Fruit fly (Drosophila melanogaster) whole organism, embryonic: ENCODE measurements around the gene Snx27.

Experiments
- Asciz ChIP-seq: fragments of 200-800 bp; sonication (Bioruptor generic); optimal IDR thresholded peaks from 2 replicates; lab custom pipeline; 2017; ENCODE audit warnings: missing biosample characterization, mild to moderate bottlenecking, missing genetic modification characterization, missing genetic modification reagents
- BEAF-32 ChIP-seq: fragments of 200-800 bp; sonication (Bioruptor generic); optimal IDR thresholded peaks from 3 replicates; lab custom pipeline; 2017; ENCODE audit warnings: missing biosample characterization, missing genetic modification characterization, mild to moderate bottlenecking, moderate library complexity, missing genetic modification reagents
- CG10565 ChIP-seq: fragments of 200-800 bp; sonication (Bioruptor generic); optimal IDR thresholded peaks from 3 replicates; lab custom pipeline; 2016; ENCODE audit warnings: missing biosample characterization, mild to moderate bottlenecking, missing genetic modification characterization
- CG11504 ChIP-seq: fragments of 200-800 bp; sonication (Bioruptor generic); optimal IDR thresholded peaks from 3 replicates; lab custom pipeline; 2019; ENCODE audit warnings: missing biosample characterization, mild to moderate bottlenecking, missing genetic modification characterization, moderate library complexity
- CG11560 ChIP-seq: fragments of 200-800 bp; sonication (Bioruptor generic); IDR thresholded peaks from 3 replicates; pipeline ENCODE4 v1.3.6; 2022; ENCODE audit warnings: missing biosample characterization, missing genetic modification characterization
- CG11696 ChIP-seq: fragments of 200-800 bp; sonication (Bioruptor generic); IDR thresholded peaks from 2 replicates; pipeline ENCODE4 v1.3.6; 2022; ENCODE audit warnings: missing biosample characterization, missing genetic modification characterization
- CG12219 ChIP-seq: fragments of 200-800 bp; sonication (Bioruptor generic); optimal IDR thresholded peaks from 3 replicates; lab custom pipeline; 2018; ENCODE audit warnings: missing biosample characterization, mild to moderate bottlenecking, missing genetic modification characterization
- CG14667 ChIP-seq: fragments of 200-800 bp; sonication (Bioruptor generic); IDR thresholded peaks from 2 replicates; pipeline ENCODE4 v1.3.6; 2022; ENCODE audit warnings: missing biosample characterization, missing genetic modification characterization
- CG15073 ChIP-seq: fragments of 200-800 bp; sonication (Bioruptor generic); optimal IDR thresholded peaks from 2 replicates; lab custom pipeline; 2016; ENCODE audit warnings: missing biosample characterization, missing genetic modification characterization
- CG1647 ChIP-seq: fragments of 200-800 bp; sonication (Bioruptor generic); optimal IDR thresholded peaks from 3 replicates; lab custom pipeline; 2016; ENCODE audit warnings: missing biosample characterization, missing genetic modification characterization
- CG17385 ChIP-seq: fragments of 200-800 bp; sonication (Bioruptor generic); optimal IDR thresholded peaks from 3 replicates; lab custom pipeline; 2018; ENCODE audit warnings: missing biosample characterization, mild to moderate bottlenecking, missing genetic modification characterization
- CG17802 ChIP-seq: fragments of 200-800 bp; sonication (Bioruptor generic); optimal IDR thresholded peaks from 2 replicates; lab custom pipeline; 2018; ENCODE audit warnings: missing biosample characterization, mild to moderate bottlenecking, missing genetic modification characterization, moderate library complexity
- CG1832 ChIP-seq: fragments of 200-800 bp; sonication (Bioruptor generic); optimal IDR thresholded peaks from 2 replicates; lab custom pipeline; 2017; ENCODE audit warnings: missing biosample characterization, mild to moderate bottlenecking, missing genetic modification characterization, inconsistent platforms
- CG18619 ChIP-seq: fragments of 200-800 bp; sonication (Bioruptor generic); optimal IDR thresholded peaks from 3 replicates; lab custom pipeline; 2017; ENCODE audit warnings: missing biosample characterization, mild to moderate bottlenecking, missing genetic modification characterization
- CG2202 ChIP-seq: fragments of 200-800 bp; sonication (Bioruptor generic); optimal IDR thresholded peaks from 2 replicates; lab custom pipeline; 2018; ENCODE audit warnings: missing biosample characterization, mild to moderate bottlenecking, missing genetic modification characterization
- CG30020 ChIP-seq: fragments of 200-800 bp; optimal IDR thresholded peaks from 2 replicates; lab custom pipeline; 2019; ENCODE audit warnings: missing biosample characterization, mild to moderate bottlenecking, missing genetic modification characterization, moderate library complexity
- CG32767 ChIP-seq: fragments of 200-800 bp; sonication (Bioruptor generic); IDR thresholded peaks from 2 replicates; pipeline ENCODE4 v1.3.6; 2022; ENCODE audit warnings: missing biosample characterization, missing genetic modification characterization
- CG3281 ChIP-seq: fragments of 200-800 bp; sonication (Bioruptor generic); optimal IDR thresholded peaks from 3 replicates; lab custom pipeline; 2017; ENCODE audit warnings: missing biosample characterization, mild to moderate bottlenecking, missing genetic modification characterization
- CG3838 ChIP-seq: fragments of 200-800 bp; sonication (Bioruptor generic); optimal IDR thresholded peaks from 3 replicates; lab custom pipeline; 2016; ENCODE audit warnings: missing biosample characterization, missing genetic modification characterization
- CG4820 ChIP-seq: fragments of 200-800 bp; sonication (Bioruptor generic); optimal IDR thresholded peaks from 3 replicates; lab custom pipeline; 2016; ENCODE audit warnings: missing biosample characterization, missing genetic modification characterization
- D19B ChIP-seq: fragments of 200-800 bp; sonication (Bioruptor generic); optimal IDR thresholded peaks from 2 replicates; lab custom pipeline; 2017; ENCODE audit warnings: missing biosample characterization, mild to moderate bottlenecking, missing genetic modification characterization
- Dip3 ChIP-seq: fragments of 200-800 bp; sonication (Bioruptor generic); optimal IDR thresholded peaks from 3 replicates; lab custom pipeline; 2016; ENCODE audit warnings: missing biosample characterization, missing genetic modification characterization
- Dp ChIP-seq: fragments of 200-800 bp; sonication (Bioruptor generic); optimal IDR thresholded peaks from 2 replicates; lab custom pipeline; 2018; ENCODE audit warnings: missing biosample characterization, mild to moderate bottlenecking, missing genetic modification characterization, moderate library complexity
- Hey ChIP-seq: fragments of 200-800 bp; sonication (Bioruptor generic); optimal IDR thresholded peaks from 3 replicates; lab custom pipeline; 2018; ENCODE audit warnings: missing biosample characterization, mild to moderate bottlenecking, missing genetic modification characterization
- Hr3 ChIP-seq: fragments of 200-800 bp; sonication (Bioruptor generic); optimal IDR thresholded peaks from 3 replicates; lab custom pipeline; 2016; ENCODE audit warnings: missing biosample characterization, missing genetic modification characterization
- Hr78 ChIP-seq, 2 experiments: fragments of 200-800 bp in 1 of 2; fragments of >200 bp in 1 of 2; sonication (Bioruptor generic) in 1 of 2; optimal IDR thresholded peaks; 2 replicates each; lab custom pipeline; 2017 to 2019; ENCODE audit warnings: missing biosample characterization in 2 of 2, missing genetic modification characterization in 2 of 2, mild to moderate bottlenecking in 1 of 2, moderate library complexity in 1 of 2
- MESR4 ChIP-seq: fragments of 200-800 bp; sonication (Bioruptor generic); optimal IDR thresholded peaks from 2 replicates; lab custom pipeline; 2018; ENCODE audit warnings: missing biosample characterization, mild to moderate bottlenecking, missing genetic modification characterization, moderate library complexity
- Med ChIP-seq: fragments of 200-800 bp; sonication (Bioruptor generic); peaks from one replicate; lab custom pipeline; 2016; ENCODE audit warnings: missing biosample characterization, missing genetic modification characterization, mild to moderate bottlenecking, inconsistent platforms, moderate library complexity
- NK7.1 ChIP-seq: fragments of 200-800 bp; sonication (Bioruptor generic); optimal IDR thresholded peaks from 3 replicates; lab custom pipeline; 2016; ENCODE audit warnings: missing biosample characterization, missing genetic modification characterization
- Poxn ChIP-seq: fragments of 200-800 bp; sonication (Bioruptor generic); IDR thresholded peaks from 2 replicates; pipeline ENCODE4 v1.3.6; 2022; ENCODE audit warnings: missing biosample characterization, missing genetic modification characterization
- bowl ChIP-seq: fragments of 200-800 bp; sonication (Bioruptor generic); IDR thresholded peaks from 2 replicates; pipeline ENCODE4 v1.3.6; 2022; ENCODE audit warnings: missing biosample characterization, missing genetic modification characterization
- crc ChIP-seq: fragments of 200-800 bp; sonication (Bioruptor generic); optimal IDR thresholded peaks from 2 replicates; lab custom pipeline; 2016; ENCODE audit warnings: missing biosample characterization, missing genetic modification characterization
- croc ChIP-seq: fragments of 200-800 bp; sonication (Bioruptor generic); conservative IDR thresholded peaks from 3 replicates; pipeline ENCODE4 v1.3.6; 2022; ENCODE audit warnings: missing biosample characterization, missing genetic modification characterization
- disco-r ChIP-seq: fragments of 200-800 bp; sonication (Bioruptor generic); optimal IDR thresholded peaks from 2 replicates; lab custom pipeline; 2016; ENCODE audit warnings: missing biosample characterization, missing genetic modification characterization
- ems ChIP-seq: fragments of 200-800 bp; sonication (Bioruptor generic); optimal IDR thresholded peaks from 3 replicates; lab custom pipeline; 2016; ENCODE audit warnings: missing biosample characterization, missing genetic modification characterization
- fd96Cb ChIP-seq: fragments of 200-800 bp; sonication (Bioruptor generic); optimal IDR thresholded peaks from 2 replicates; lab custom pipeline; 2018; ENCODE audit warnings: missing biosample characterization, mild to moderate bottlenecking, missing genetic modification characterization, moderate library complexity
- fu2 ChIP-seq: fragments of 200-800 bp; sonication (Bioruptor generic); optimal IDR thresholded peaks from 2 replicates; lab custom pipeline; 2016; ENCODE audit warnings: missing biosample characterization, missing genetic modification characterization
- gcm ChIP-seq: fragments of 200-800 bp; sonication (Bioruptor generic); optimal IDR thresholded peaks from 2 replicates; lab custom pipeline; 2019; ENCODE audit warnings: missing biosample characterization, mild to moderate bottlenecking, missing genetic modification characterization, moderate library complexity
- hb ChIP-seq: fragments of 200-800 bp; sonication (Bioruptor generic); IDR thresholded peaks from 3 replicates; pipeline ENCODE4 v1.3.6; 2022; ENCODE audit warnings: missing biosample characterization, missing genetic modification characterization; ENCODE audit not compliant: partially characterized antibody
- hth ChIP-seq: fragments of >200 bp; optimal IDR thresholded peaks from 2 replicates; lab custom pipeline; 2017; ENCODE audit warnings: inconsistent platforms
- nau ChIP-seq: fragments of 200-800 bp; sonication (Bioruptor generic); optimal IDR thresholded peaks from 3 replicates; lab custom pipeline; 2017; ENCODE audit warnings: missing biosample characterization, mild to moderate bottlenecking, missing genetic modification characterization, missing genetic modification reagents
- nmo ChIP-seq: fragments of 200-800 bp; sonication (Bioruptor generic); optimal IDR thresholded peaks from 2 replicates; lab custom pipeline; 2018; ENCODE audit warnings: missing biosample characterization, mild to moderate bottlenecking, missing genetic modification characterization, moderate library complexity
- ro ChIP-seq: fragments of 200-800 bp; sonication (Bioruptor generic); IDR thresholded peaks from 2 replicates; pipeline ENCODE4 v1.3.6; 2022; ENCODE audit warnings: missing biosample characterization, missing genetic modification characterization
- trh ChIP-seq: fragments of 200-800 bp; sonication (Bioruptor generic); optimal IDR thresholded peaks from 2 replicates; lab custom pipeline; 2016; ENCODE audit warnings: missing biosample characterization, missing genetic modification characterization
- tx ChIP-seq: fragments of 200-800 bp; sonication (Bioruptor generic); optimal IDR thresholded peaks from 2 replicates; lab custom pipeline; 2016; ENCODE audit warnings: missing biosample characterization, missing genetic modification characterization
- vfl ChIP-seq: fragments of 200-800 bp; sonication (Bioruptor generic); optimal IDR thresholded peaks from 2 replicates; lab custom pipeline; 2016; ENCODE audit warnings: missing biosample characterization, missing genetic modification characterization
- wor ChIP-seq: fragments of 200-800 bp; sonication (Bioruptor generic); IDR thresholded peaks from 2 replicates; pipeline ENCODE4 v1.3.6; 2022; ENCODE audit warnings: missing biosample characterization, missing genetic modification characterization
- z ChIP-seq: fragments of 200-800 bp; sonication (Bioruptor generic); IDR thresholded peaks from 3 replicates; pipeline ENCODE4 v1.3.6; 2022; ENCODE audit warnings: missing biosample characterization, missing genetic modification characterization

Snx27 gene

dm6 chrX:5745840-5746815 lies 8.3 kb upstream of the Snx27 start (continued):
- TF ChIP-seq hb (GFP tag; lab: Robert Waterston, UW) (no peak), CG11560 (peak; percentile 46; the same call in 1 of the 3 replicates), CG32767 (no peak), tx (GFP tag; lab: Kevin White, UChicago) (peak; percentile 34), MESR4 (GFP tag; lab: Kevin White, UChicago) (peak; percentile 55), CG30020 (tag; lab: Kevin White, UChicago) (peak; percentile 23), nau (GFP tag; lab: Kevin White, UChicago) (peak; percentile 24), z (no peak), vfl (GFP tag; lab: Kevin White, UChicago) (peak; percentile 52), Asciz (GFP tag; lab: Kevin White, UChicago) (peak; percentile 45), Dp (peak; percentile 81), croc (GFP tag; lab: Robert Waterston, UW) (peak; percentile 51; the same call in 2 of the 3 replicates), bowl (GFP tag; lab: Robert Waterston, UW) (peak; percentile 54; the same call in 1 of the 2 replicates), crc (GFP tag; lab: Kevin White, UChicago) (peak; percentile 18), gcm (GFP tag; lab: Kevin White, UChicago) (peak; percentile 59), D19B (GFP tag; lab: Kevin White, UChicago) (peak; percentile 58), disco-r (no peak), wor (GFP tag; lab: Robert Waterston, UW) (peak; percentile 57), CG17802 (tag; lab: Kevin White, UChicago) (peak; percentile 60), CG10565 (GFP tag; lab: Kevin White, UChicago) (no peak), ro (GFP tag; lab: Robert Waterston, UW) (peak; percentile 52; the same call in 1 of the 2 replicates), trh (GFP tag; lab: Kevin White, UChicago) (peak; percentile 49), CG1647 (GFP tag; lab: Kevin White, UChicago) (peak; percentile 18), CG4820 (GFP tag; lab: Kevin White, UChicago) (peak; percentile 31), Hr3 (GFP tag; lab: Kevin White, UChicago) (peak; percentile 34), hth (lab: Kevin White, UChicago) (no peak), fu2 (GFP tag; lab: Kevin White, UChicago) (peak; percentile 54), Hr78 (GFP tag; optimal IDR thresholded peaks at IDR 0.05; lab: Kevin White, UChicago) (peak in 1 of 2 experiments; percentile 30), CG11504 (tag; lab: Kevin White, UChicago) (peak; percentile 74), CG3281 (GFP tag; lab: Kevin White, UChicago) (peak; percentile 83), CG2202 (tag; lab: Kevin White, UChicago) (peak; percentile 37), fd96Cb (tag; lab: Kevin White, UChicago) (peak; percentile 40), BEAF-32 (peak; percentile 23), CG17385 (GFP tag; lab: Kevin White, UChicago) (peak; percentile 71), CG18619 (GFP tag; lab: Kevin White, UChicago) (peak; percentile 72), Dip3 (GFP tag; lab: Kevin White, UChicago) (peak; percentile 80), Hey (tag; lab: Kevin White, UChicago) (peak; percentile 51), NK7.1 (GFP tag; lab: Kevin White, UChicago) (no peak), CG3838 (GFP tag; lab: Kevin White, UChicago) (peak; percentile 4), nmo (GFP tag; lab: Kevin White, UChicago) (peak; percentile 62), CG15073 (peak; percentile 7), CG14667 (GFP tag; lab: Robert Waterston, UW) (peak; percentile 47), CG12219 (GFP tag; lab: Kevin White, UChicago) (peak; percentile 76), Med (GFP tag; lab: Kevin White, UChicago) (peak; percentile 95), CG11696 (GFP tag; lab: Robert Waterston, UW) (peak; percentile 71), CG1832 (GFP tag; lab: Kevin White, UChicago) (no peak), ems (GFP tag; lab: Kevin White, UChicago) (peak; percentile 42), Poxn (GFP tag; lab: Robert Waterston, UW) (no peak)
